Fruit fly (Drosophila melanogaster) whole organism, embryonic: Measurements from ENCODE around the gene Kaz1-ORFB.

Experiments used
- ATbp ChIP-seq: fragments of 200-800 bp; sonication (Bioruptor generic); optimal IDR thresholded peaks from 2 replicates; lab custom pipeline; 2017; ENCODE audit warnings: missing biosample characterization, mild to moderate bottlenecking, missing genetic modification characterization, missing genetic modification reagents
- Asciz ChIP-seq: fragments of 200-800 bp; sonication (Bioruptor generic); optimal IDR thresholded peaks from 2 replicates; lab custom pipeline; 2017; ENCODE audit warnings: missing biosample characterization, mild to moderate bottlenecking, missing genetic modification characterization, missing genetic modification reagents
- CG10267 ChIP-seq: fragments of 200-800 bp; sonication (Bioruptor generic); optimal IDR thresholded peaks from 2 replicates; lab custom pipeline; 2018; ENCODE audit warnings: missing biosample characterization, mild to moderate bottlenecking, missing genetic modification characterization, moderate library complexity
- CG11504 ChIP-seq: fragments of 200-800 bp; sonication (Bioruptor generic); optimal IDR thresholded peaks from 3 replicates; lab custom pipeline; 2019; ENCODE audit warnings: missing biosample characterization, mild to moderate bottlenecking, missing genetic modification characterization, moderate library complexity
- CG12071 ChIP-seq: fragments of 200-800 bp; sonication (Bioruptor generic); optimal IDR thresholded peaks from 3 replicates; lab custom pipeline; 2018; ENCODE audit warnings: missing biosample characterization, mild to moderate bottlenecking, missing genetic modification characterization
- CG12659 ChIP-seq: fragments of 200-800 bp; sonication (Bioruptor generic); optimal IDR thresholded peaks from 3 replicates; lab custom pipeline; 2017; ENCODE audit warnings: mild to moderate bottlenecking, missing biosample characterization, missing genetic modification reagents, missing genetic modification characterization
- CG12769 ChIP-seq: fragments of 200-800 bp; sonication (Bioruptor generic); optimal IDR thresholded peaks from 2 replicates; lab custom pipeline; 2019; ENCODE audit warnings: missing biosample characterization, mild to moderate bottlenecking, missing genetic modification characterization, moderate library complexity
- CG14014 ChIP-seq: fragments of 200-800 bp; sonication (Bioruptor generic); IDR thresholded peaks from 2 replicates; pipeline ENCODE4 v1.3.6; 2022; ENCODE audit warnings: missing biosample characterization, missing genetic modification characterization
- CG14710 ChIP-seq: fragments of 200-800 bp; sonication (Bioruptor generic); optimal IDR thresholded peaks from 3 replicates; lab custom pipeline; 2019; ENCODE audit warnings: missing biosample characterization, mild to moderate bottlenecking, missing genetic modification characterization, moderate library complexity
- CG15696 ChIP-seq: fragments of 200-800 bp; sonication (Bioruptor generic); optimal IDR thresholded peaks from 2 replicates; lab custom pipeline; 2019; ENCODE audit warnings: missing biosample characterization, mild to moderate bottlenecking, missing genetic modification characterization, moderate library complexity
- CG16863 ChIP-seq: fragments of 200-800 bp; sonication (Bioruptor generic); optimal IDR thresholded peaks from 3 replicates; lab custom pipeline; 2016; ENCODE audit warnings: missing biosample characterization, missing genetic modification characterization
- CG1832 ChIP-seq: fragments of 200-800 bp; sonication (Bioruptor generic); optimal IDR thresholded peaks from 2 replicates; lab custom pipeline; 2017; ENCODE audit warnings: missing biosample characterization, mild to moderate bottlenecking, missing genetic modification characterization, inconsistent platforms
- CG2202 ChIP-seq: fragments of 200-800 bp; sonication (Bioruptor generic); optimal IDR thresholded peaks from 2 replicates; lab custom pipeline; 2018; ENCODE audit warnings: missing biosample characterization, mild to moderate bottlenecking, missing genetic modification characterization
- CG30403 ChIP-seq: fragments of 200-800 bp; sonication (Bioruptor generic); optimal IDR thresholded peaks from 3 replicates; lab custom pipeline; 2016; ENCODE audit warnings: missing biosample characterization, missing genetic modification characterization
- CG34422 ChIP-seq: fragments of 200-800 bp; sonication (Bioruptor generic); IDR thresholded peaks from 3 replicates; pipeline ENCODE4 v1.3.6; 2022; ENCODE audit warnings: missing biosample characterization, missing genetic modification characterization
- CG3838 ChIP-seq: fragments of 200-800 bp; sonication (Bioruptor generic); optimal IDR thresholded peaks from 3 replicates; lab custom pipeline; 2016; ENCODE audit warnings: missing biosample characterization, missing genetic modification characterization
- CG4617 ChIP-seq: fragments of 200-800 bp; sonication (Bioruptor generic); optimal IDR thresholded peaks from 3 replicates; lab custom pipeline; 2016; ENCODE audit warnings: missing biosample characterization, missing genetic modification characterization, borderline replicate concordance
- CG5180 ChIP-seq: fragments of 200-800 bp; sonication (Bioruptor generic); optimal IDR thresholded peaks from 3 replicates; lab custom pipeline; 2017; ENCODE audit warnings: missing biosample characterization, missing genetic modification characterization, mild to moderate bottlenecking, moderate library complexity, missing genetic modification reagents
- CG7372 ChIP-seq: fragments of 200-800 bp; sonication (Bioruptor generic); IDR thresholded peaks from 2 replicates; pipeline ENCODE4 v1.3.6; 2022; ENCODE audit warnings: missing biosample characterization, missing genetic modification characterization
- CG8478 ChIP-seq: fragments of >200 bp; optimal IDR thresholded peaks from 2 replicates; lab custom pipeline; 2018
- CkIIα-i1 ChIP-seq: fragments of 200-800 bp; sonication (Bioruptor generic); IDR thresholded peaks from 2 replicates; pipeline ENCODE4 v1.3.6; 2022; ENCODE audit warnings: missing biosample characterization, missing genetic modification characterization
- CoRest ChIP-seq: fragments of 200-800 bp; sonication (Bioruptor generic); optimal IDR thresholded peaks from 3 replicates; lab custom pipeline; 2018; ENCODE audit warnings: missing biosample characterization, mild to moderate bottlenecking, missing genetic modification characterization, moderate library complexity
- D19B ChIP-seq: fragments of 200-800 bp; sonication (Bioruptor generic); optimal IDR thresholded peaks from 2 replicates; lab custom pipeline; 2017; ENCODE audit warnings: missing biosample characterization, mild to moderate bottlenecking, missing genetic modification characterization
- Dbx ChIP-seq: fragments of 200-800 bp; sonication (Bioruptor generic); IDR thresholded peaks from 3 replicates; pipeline ENCODE4 v1.3.6; 2022; ENCODE audit warnings: missing biosample characterization, missing genetic modification characterization
- Dll ChIP-seq: fragments of 200-800 bp; sonication (Bioruptor generic); IDR thresholded peaks from 4 replicates; pipeline ENCODE4 v1.3.6; 2022; ENCODE audit warnings: missing biosample characterization, missing genetic modification characterization; ENCODE audit not compliant: partially characterized antibody
- Dp ChIP-seq: fragments of 200-800 bp; sonication (Bioruptor generic); optimal IDR thresholded peaks from 2 replicates; lab custom pipeline; 2018; ENCODE audit warnings: missing biosample characterization, mild to moderate bottlenecking, missing genetic modification characterization, moderate library complexity
- ERR ChIP-seq: fragments of 200-800 bp; sonication (Bioruptor generic); optimal IDR thresholded peaks from 2 replicates; lab custom pipeline; 2016; ENCODE audit warnings: missing biosample characterization, missing genetic modification characterization
- Hey ChIP-seq: fragments of 200-800 bp; sonication (Bioruptor generic); optimal IDR thresholded peaks from 3 replicates; lab custom pipeline; 2018; ENCODE audit warnings: missing biosample characterization, mild to moderate bottlenecking, missing genetic modification characterization
- Mes4 ChIP-seq: fragments of 200-800 bp; sonication (Bioruptor generic); optimal IDR thresholded peaks from 2 replicates; lab custom pipeline; 2016; ENCODE audit warnings: missing biosample characterization, missing genetic modification characterization
- NC2α ChIP-seq: fragments of 200-800 bp; sonication (Bioruptor generic); optimal IDR thresholded peaks from 2 replicates; lab custom pipeline; 2016; ENCODE audit warnings: missing biosample characterization, missing genetic modification characterization
- Xrp1 ChIP-seq: fragments of 200-800 bp; sonication (Bioruptor generic); IDR thresholded peaks from 2 replicates; pipeline ENCODE4 v1.3.6; 2022; ENCODE audit warnings: missing biosample characterization, missing genetic modification characterization
- YL-1 ChIP-seq: fragments of 200-800 bp; sonication (Bioruptor generic); optimal IDR thresholded peaks from 3 replicates; lab custom pipeline; 2017; ENCODE audit warnings: missing biosample characterization, mild to moderate bottlenecking, missing genetic modification characterization
- ab ChIP-seq: fragments of 200-800 bp; sonication (Bioruptor generic); optimal IDR thresholded peaks from 2 replicates; lab custom pipeline; 2016; ENCODE audit warnings: missing biosample characterization, missing genetic modification characterization
- cas ChIP-seq: fragments of 200-800 bp; sonication (Bioruptor generic); IDR thresholded peaks from 2 replicates; pipeline ENCODE4 v1.3.6; 2022; ENCODE audit warnings: missing biosample characterization, missing genetic modification characterization
- dmrt11E ChIP-seq: fragments of 200-800 bp; sonication (Bioruptor generic); optimal IDR thresholded peaks from 3 replicates; lab custom pipeline; 2018; ENCODE audit warnings: missing biosample characterization, mild to moderate bottlenecking, missing genetic modification characterization, moderate library complexity
- esg ChIP-seq: fragments of 200-800 bp; sonication (Bioruptor generic); conservative IDR thresholded peaks from 2 replicates; pipeline ENCODE4 v1.3.6; 2022; ENCODE audit warnings: missing biosample characterization, missing genetic modification characterization
- fd96Cb ChIP-seq: fragments of 200-800 bp; sonication (Bioruptor generic); optimal IDR thresholded peaks from 2 replicates; lab custom pipeline; 2018; ENCODE audit warnings: missing biosample characterization, mild to moderate bottlenecking, missing genetic modification characterization, moderate library complexity
- gce ChIP-seq: fragments of 200-800 bp; sonication (Bioruptor generic); IDR thresholded peaks from 3 replicates; pipeline ENCODE4 v1.3.6; 2022; ENCODE audit warnings: missing biosample characterization, missing genetic modification characterization
- gcm2 ChIP-seq: fragments of 200-800 bp; sonication (Bioruptor generic); optimal IDR thresholded peaks from 2 replicates; lab custom pipeline; 2016; ENCODE audit warnings: missing biosample characterization, missing genetic modification characterization
- gsb ChIP-seq: fragments of 200-800 bp; sonication (Bioruptor generic); IDR thresholded peaks from 2 replicates; pipeline ENCODE4 v1.3.6; 2022; ENCODE audit warnings: missing biosample characterization, missing genetic modification characterization
- h ChIP-seq: fragments of >200 bp; optimal IDR thresholded peaks from 2 replicates; lab custom pipeline; 2017
- ind ChIP-seq: fragments of 200-800 bp; sonication (Bioruptor generic); optimal IDR thresholded peaks from 3 replicates; lab custom pipeline; 2016; ENCODE audit warnings: missing biosample characterization, missing genetic modification characterization
- klu ChIP-seq: fragments of 200-800 bp; sonication (Bioruptor generic); IDR thresholded peaks from 2 replicates; pipeline ENCODE4 v1.3.6; 2022; ENCODE audit warnings: missing biosample characterization, missing genetic modification characterization
- lmd ChIP-seq: fragments of 200-800 bp; sonication (Bioruptor generic); IDR thresholded peaks from 2 replicates; pipeline ENCODE4 v1.3.6; 2022; ENCODE audit warnings: missing biosample characterization, missing genetic modification characterization
- pho ChIP-seq: fragments of 200-800 bp; sonication (Bioruptor generic); optimal IDR thresholded peaks from 2 replicates; lab custom pipeline; 2016; ENCODE audit warnings: missing biosample characterization, missing genetic modification characterization
- pita ChIP-seq: fragments of 200-800 bp; sonication (Bioruptor generic); optimal IDR thresholded peaks from 2 replicates; lab custom pipeline; 2017; ENCODE audit warnings: missing biosample characterization, mild to moderate bottlenecking, missing genetic modification characterization
- sens ChIP-seq: fragments of 200-800 bp; sonication (Bioruptor generic); peaks from one replicate; lab custom pipeline; 2016; ENCODE audit warnings: missing biosample characterization, missing genetic modification characterization
- slou ChIP-seq: fragments of 200-800 bp; sonication (Bioruptor generic); optimal IDR thresholded peaks from 3 replicates; lab custom pipeline; 2016; ENCODE audit warnings: missing biosample characterization, missing genetic modification characterization
- slp2 ChIP-seq: fragments of 200-800 bp; sonication (Bioruptor generic); optimal IDR thresholded peaks from 2 replicates; lab custom pipeline; 2016; ENCODE audit warnings: missing biosample characterization, missing genetic modification characterization
- so ChIP-seq: fragments of 200-800 bp; sonication (Bioruptor generic); IDR thresholded peaks from 3 replicates; pipeline ENCODE4 v1.3.6; 2022; ENCODE audit warnings: missing biosample characterization, missing genetic modification characterization
- vnd ChIP-seq: fragments of 200-800 bp; sonication (Bioruptor generic); IDR thresholded peaks from 3 replicates; pipeline ENCODE4 v1.3.6; 2022; ENCODE audit warnings: missing biosample characterization, missing genetic modification characterization; ENCODE audit not compliant: partially characterized antibody
- yki ChIP-seq: fragments of >200 bp; optimal IDR thresholded peaks from 3 replicates; lab custom pipeline; 2018
- zen2 ChIP-seq: fragments of 200-800 bp; sonication (Bioruptor generic); IDR thresholded peaks from 3 replicates; pipeline ENCODE4 v1.3.6; 2022; ENCODE audit warnings: missing biosample characterization, missing genetic modification characterization; ENCODE audit not compliant: partially characterized antibody

The Kaz1-ORFB gene

dm6 chr3L:211200-211599, 5.2 kb upstream of the Kaz1-ORFB start, which contains the start of gene Prp4k (continued):
- TF ChIP-seq YL-1 (peak; percentile 72), CoRest (tag; lab: Kevin White, UChicago) (no peak), h (lab: Kevin White, UChicago) (no peak), gsb (GFP tag; lab: Robert Waterston, UW) (no peak), CG15696 (tag; lab: Kevin White, UChicago) (no peak), ab (no peak), gcm2 (GFP tag; lab: Kevin White, UChicago) (no peak), Asciz (GFP tag; lab: Kevin White, UChicago) (no peak), CG14014 (GFP tag; lab: Robert Waterston, UW) (no peak), CG12769 (tag; lab: Kevin White, UChicago) (no peak), CG12659 (peak; percentile 63), pho (GFP tag; lab: Kevin White, UChicago) (no peak), sens (GFP tag; lab: Kevin White, UChicago) (no peak), Dll (GFP tag; lab: Robert Waterston, UW) (0 out of 4 replicates have a peak, but pooled peaks have one; percentile 33), CG11504 (tag; lab: Kevin White, UChicago) (no peak), cas (no peak), CG30403 (GFP tag; lab: Kevin White, UChicago) (no peak), ATbp (GFP tag; lab: Kevin White, UChicago) (no peak), CG5180 (GFP tag; lab: Kevin White, UChicago) (no peak), lmd (GFP tag; lab: Robert Waterston, UW) (no peak), esg (GFP tag; lab: Robert Waterston, UW) (no peak), CG14710 (peak; percentile 37), so (GFP tag; lab: Robert Waterston, UW) (no peak), CG3838 (GFP tag; lab: Kevin White, UChicago) (no peak), CG7372 (GFP tag; lab: Robert Waterston, UW) (no peak), CG12071 (GFP tag; lab: Kevin White, UChicago) (no peak), Hey (tag; lab: Kevin White, UChicago) (no peak), Dbx (no peak), slp2 (no peak), CG1832 (GFP tag; lab: Kevin White, UChicago) (no peak), CG16863 (no peak), CG34422 (GFP tag; lab: Robert Waterston, UW) (peak; percentile 27; the same call in 1 of the 3 replicates), Dp (GFP tag; lab: Kevin White, UChicago) (peak; percentile 4), CG2202 (tag; lab: Kevin White, UChicago) (no peak), vnd (GFP tag; lab: Robert Waterston, UW) (no peak), yki (lab: Kevin White, UChicago) (no peak), fd96Cb (tag; lab: Kevin White, UChicago) (no peak), slou (GFP tag; lab: Kevin White, UChicago) (no peak), pita (GFP tag; lab: Kevin White, UChicago) (no peak), dmrt11E (tag; lab: Kevin White, UChicago) (no peak), CG10267 (tag; lab: Kevin White, UChicago) (peak; percentile 4), klu (GFP tag; lab: Robert Waterston, UW) (no peak), zen2 (no peak), ERR (GFP tag; lab: Kevin White, UChicago) (no peak), ind (no peak), CG4617 (GFP tag; lab: Kevin White, UChicago) (peak; percentile 87), CG8478 (lab: Kevin White, UChicago) (no peak), Xrp1 (GFP tag; lab: Robert Waterston, UW) (no peak), NC2α (GFP tag; lab: Kevin White, UChicago) (no peak), gce (GFP tag; lab: Robert Waterston, UW) (no peak), Mes4 (GFP tag; lab: Kevin White, UChicago) (no peak), D19B (GFP tag; lab: Kevin White, UChicago) (no peak), CkIIα-i1 (GFP tag; lab: Robert Waterston, UW) (no peak)
